Worm (Caenorhabditis elegans) whole organism, L4 larva: ENCODE measurements around the gene spp-22.
A peak's percentile ranks its signal among the peaks of the same experiment; 100 is the strongest.

ENCODE experiments used
- F10B5.3 ChIP-seq: sonication (generic microtip); optimal IDR thresholded peaks from 2 replicates; lab custom pipeline; 2016; ENCODE audit warnings: mild to moderate bottlenecking, missing genetic modification characterization, missing compliant biosample characterization
- F44E2.7 ChIP-seq: fragments of 200-800 bp; sonication (Bioruptor generic); IDR thresholded peaks from 2 replicates; pipeline ENCODE4 v2.1.2; 2022; ENCODE audit warnings: missing genetic modification characterization, missing compliant biosample characterization
- F49E8.2 ChIP-seq: sonication (generic microtip); optimal IDR thresholded peaks from 2 replicates; lab custom pipeline; 2016; ENCODE audit warnings: missing compliant biosample characterization, mild to moderate bottlenecking, missing genetic modification characterization, borderline replicate concordance
- R02D3.7 ChIP-seq: fragments of 150-350 bp; sonication (generic microtip); optimal IDR thresholded peaks from 3 replicates; lab custom pipeline; 2014; ENCODE audit warnings: missing biosample characterization, missing genetic modification characterization
- Y75B8A.6 ChIP-seq: fragments of 200-800 bp; sonication (Bioruptor generic); IDR thresholded peaks from 2 replicates; pipeline ENCODE4 v1.3.6; 2022; ENCODE audit warnings: missing genetic modification reagents, missing genetic modification characterization, missing compliant biosample characterization
- aha-1 ChIP-seq: fragments of 150-350 bp; peaks from one replicate; lab custom pipeline; 2014; ENCODE audit warnings: missing biosample characterization, missing genetic modification characterization
- ceh-28 ChIP-seq: fragments of 150-350 bp; optimal IDR thresholded peaks from 2 replicates; lab custom pipeline; 2014; ENCODE audit warnings: missing biosample characterization, missing genetic modification reagents, missing genetic modification characterization
- ceh-44 ChIP-seq: fragments of 200-800 bp; sonication (Bioruptor generic); IDR thresholded peaks from 2 replicates; pipeline ENCODE4 v1.3.6; 2022; ENCODE audit warnings: missing genetic modification reagents, missing genetic modification characterization, missing compliant biosample characterization
- ceh-82 ChIP-seq: sonication (generic microtip); optimal IDR thresholded peaks from 2 replicates; lab custom pipeline; 2017; ENCODE audit warnings: missing biosample characterization, missing genetic modification characterization
- dmd-6 ChIP-seq: fragments of 200-800 bp; sonication (Bioruptor generic); IDR thresholded peaks from 2 replicates; pipeline ENCODE4 v1.3.6; 2022; ENCODE audit warnings: missing genetic modification reagents, missing genetic modification characterization, missing compliant biosample characterization
- duxl-1 ChIP-seq: sonication (generic microtip); optimal IDR thresholded peaks from 2 replicates; lab custom pipeline; 2016; ENCODE audit warnings: mild to moderate bottlenecking, missing genetic modification characterization, moderate library complexity, missing compliant biosample characterization; ENCODE audit not compliant: poor library complexity
- fkh-10 ChIP-seq: fragments of 150-350 bp; optimal IDR thresholded peaks from 2 replicates; lab custom pipeline; 2014; ENCODE audit warnings: missing biosample characterization, missing genetic modification reagents, missing genetic modification characterization
- fos-1 ChIP-seq: fragments of 150-350 bp; optimal IDR thresholded peaks from 2 replicates; lab custom pipeline; 2014; ENCODE audit warnings: missing biosample characterization, missing genetic modification characterization
- gei-8 ChIP-seq: fragments of 200-800 bp; sonication (Bioruptor generic); optimal IDR thresholded peaks from 2 replicates; lab custom pipeline; 2018; ENCODE audit warnings: mild to moderate bottlenecking, missing genetic modification characterization, missing compliant biosample characterization
- hlh-30 ChIP-seq: sonication (generic microtip); optimal IDR thresholded peaks from 2 replicates; lab custom pipeline; 2017; ENCODE audit warnings: antibody characterized with exemption, mild to moderate bottlenecking, missing genetic modification characterization, missing compliant biosample characterization; ENCODE audit not compliant: insufficient read depth
- hmg-1.1 ChIP-seq: fragments of 200-800 bp; sonication (Bioruptor generic); IDR thresholded peaks from 2 replicates; pipeline ENCODE4 v1.3.6; 2022; ENCODE audit warnings: missing genetic modification reagents, missing genetic modification characterization, missing compliant biosample characterization
- jun-1 ChIP-seq: fragments of 150-350 bp; optimal IDR thresholded peaks from 2 replicates; lab custom pipeline; 2014; ENCODE audit warnings: missing biosample characterization, missing genetic modification reagents, missing genetic modification characterization
- lim-7 ChIP-seq: fragments of 200-800 bp; sonication (Bioruptor generic); IDR thresholded peaks from 2 replicates; pipeline ENCODE4 v1.3.6; 2022; ENCODE audit warnings: missing genetic modification characterization, missing compliant biosample characterization
- lin-15B ChIP-seq: fragments of 150-350 bp; sonication (generic microtip); optimal IDR thresholded peaks from 3 replicates; lab custom pipeline; 2014; ENCODE audit warnings: missing biosample characterization, missing genetic modification characterization
- mep-1 ChIP-seq: fragments of 150-350 bp; sonication (generic microtip); optimal IDR thresholded peaks from 3 replicates; lab custom pipeline; 2014; ENCODE audit warnings: missing biosample characterization, missing genetic modification characterization
- nhr-102 ChIP-seq: sonication (generic microtip); optimal IDR thresholded peaks from 2 replicates; lab custom pipeline; 2016; ENCODE audit warnings: mild to moderate bottlenecking, missing genetic modification characterization, moderate library complexity, missing compliant biosample characterization
- nhr-28 ChIP-seq: fragments of 150-350 bp; optimal IDR thresholded peaks from 2 replicates; lab custom pipeline; 2014; ENCODE audit warnings: missing biosample characterization, missing genetic modification characterization
- nhr-41 ChIP-seq: fragments of 200-800 bp; sonication (Bioruptor generic); IDR thresholded peaks from 2 replicates; pipeline ENCODE4 v1.3.6; 2022; ENCODE audit warnings: missing genetic modification reagents, missing genetic modification characterization, missing compliant biosample characterization
- nhr-42 ChIP-seq: fragments of 200-800 bp; sonication (Bioruptor generic); IDR thresholded peaks from 2 replicates; pipeline ENCODE4 v1.3.6; 2022; ENCODE audit warnings: missing genetic modification characterization, missing compliant biosample characterization
- nhr-6 ChIP-seq: fragments of 150-350 bp; optimal IDR thresholded peaks from 2 replicates; lab custom pipeline; 2014; ENCODE audit warnings: missing biosample characterization, missing genetic modification characterization
- pha-4 ChIP-seq, 2 experiments: fragments of 150-350 bp in 1 of 2; fragments of 200-800 bp in 1 of 2; sonication (Bioruptor generic) in 1 of 2; IDR thresholded peaks in 1 of 2; optimal IDR thresholded peaks in 1 of 2; 2 replicates each; pipeline versions ENCODE4 v1.3.6 to Lab custom; 2014 to 2022; ENCODE audit warnings: missing genetic modification characterization in 2 of 2, missing genetic modification reagents in 2 of 2, missing biosample characterization in 1 of 2, missing compliant biosample characterization in 1 of 2
- pqm-1 ChIP-seq: sonication (generic microtip); optimal IDR thresholded peaks from 2 replicates; lab custom pipeline; 2017; ENCODE audit warnings: missing biosample characterization, missing genetic modification characterization
- rbr-2 ChIP-seq: sonication (generic microtip); optimal IDR thresholded peaks from 2 replicates; lab custom pipeline; 2016; ENCODE audit warnings: missing genotype, missing genetic modification characterization, missing compliant biosample characterization
- saeg-2 ChIP-seq: fragments of 200-800 bp; sonication (Bioruptor generic); IDR thresholded peaks from 2 replicates; pipeline ENCODE4 v1.3.6; 2022; ENCODE audit warnings: missing genetic modification reagents, missing genetic modification characterization, missing compliant biosample characterization
- sdz-12 ChIP-seq: fragments of 200-800 bp; sonication (Bioruptor generic); optimal IDR thresholded peaks from 2 replicates; lab custom pipeline; 2018; ENCODE audit warnings: mild to moderate bottlenecking, missing genetic modification characterization, missing compliant biosample characterization
- snpc-4 ChIP-seq: fragments of 150-350 bp; optimal IDR thresholded peaks from 2 replicates; lab custom pipeline; 2014; ENCODE audit warnings: missing biosample characterization, missing genetic modification characterization
- spr-1 ChIP-seq: sonication (generic microtip); optimal IDR thresholded peaks from 2 replicates; lab custom pipeline; 2016; ENCODE audit warnings: mild to moderate bottlenecking, missing genetic modification characterization, missing compliant biosample characterization
- spr-3 ChIP-seq: fragments of 200-800 bp; sonication (Bioruptor generic); optimal IDR thresholded peaks from 2 replicates; lab custom pipeline; 2018; ENCODE audit warnings: mild to moderate bottlenecking, missing genetic modification characterization, missing compliant biosample characterization
- unc-62 ChIP-seq, 3 experiments: fragments of 150-350 bp in 1 of 3; sonication (generic microtip); optimal IDR thresholded peaks in 2 of 3; peaks in 1 of 3; 1 replicate in 1 of 3; 2 replicates in 2 of 3; lab custom pipeline; 2014 to 2017; ENCODE audit warnings: missing biosample characterization in 3 of 3, missing genetic modification characterization in 3 of 3, missing genetic modification reagents in 3 of 3, missing genotype in 1 of 3
- zfp-2 ChIP-seq: sonication (generic microtip); optimal IDR thresholded peaks from 2 replicates; lab custom pipeline; 2016; ENCODE audit warnings: mild to moderate bottlenecking, missing genetic modification characterization, missing compliant biosample characterization
- ztf-11 ChIP-seq: fragments of 150-350 bp; optimal IDR thresholded peaks from 2 replicates; lab custom pipeline; 2014; ENCODE audit warnings: missing biosample characterization, missing genetic modification characterization

spp-22 gene

ce11 chrX:7204175-7204574, 7.3 kb upstream of the spp-22 start:
- no peak for TF ChIP-seq hlh-30 (tag; lab: Kevin White, UChicago)
- no peak for TF ChIP-seq nhr-41
- TF ChIP-seq nhr-102 (tag; lab: Kevin White, UChicago): no peak
- no peak for TF ChIP-seq fkh-10 (GFP tag; lab: Kevin White, UChicago)
- no peak for TF ChIP-seq unc-62 (GFP tag; optimal IDR thresholded peaks at IDR 0.05 in 1 of 2; lab: Kevin White, UChicago)
- no peak for TF ChIP-seq unc-62 (tag; optimal IDR thresholded peaks at IDR 0.05; lab: Kevin White, UChicago)
- TF ChIP-seq pqm-1 (tag; lab: Kevin White, UChicago): no peak
- TF ChIP-seq ceh-28 (tag; lab: Kevin White, UChicago): no peak
- TF ChIP-seq ceh-44 (GFP tag; lab: Robert Waterston, UW): no peak
- TF ChIP-seq sdz-12 (GFP tag; lab: Kevin White, UChicago): no peak
- no peak for TF ChIP-seq R02D3.7 (tag; lab: Kevin White, UChicago)
- TF ChIP-seq hmg-1.1 (GFP tag; lab: Robert Waterston, UW): no peak
- no peak for TF ChIP-seq rbr-2
- no peak for TF ChIP-seq fos-1 (tag; lab: Kevin White, UChicago)

- TF ChIP-seq nhr-102 (tag; lab: Kevin White, UChicago): no peak
- TF ChIP-seq duxl-1 (tag; lab: Kevin White, UChicago): no peak
- TF ChIP-seq F44E2.7 (GFP tag; lab: Robert Waterston, UW): no peak
- TF ChIP-seq lim-7 (GFP tag; lab: Robert Waterston, UW): no peak
- TF ChIP-seq F49E8.2 (tag; lab: Kevin White, UChicago): no peak
- no peak for TF ChIP-seq Y75B8A.6 (GFP tag; lab: Robert Waterston, UW)
- no peak for TF ChIP-seq mep-1 (tag; lab: Kevin White, UChicago)
- no peak for TF ChIP-seq F10B5.3 (tag; lab: Kevin White, UChicago)
- no peak for TF ChIP-seq nhr-28 (tag; lab: Kevin White, UChicago)
- TF ChIP-seq zfp-2 (tag; lab: Kevin White, UChicago): no peak
- TF ChIP-seq spr-1 (tag; lab: Kevin White, UChicago): no peak
- TF ChIP-seq gei-8: no peak
- TF ChIP-seq lin-15B (tag; lab: Kevin White, UChicago): no peak
- TF ChIP-seq hmg-1.1 (GFP tag; lab: Robert Waterston, UW): no peak
- TF ChIP-seq dmd-6: no peak
Measured at ce11 chrX:7205195-7205594, 6.3 kb upstream of the spp-22 start, which contains the start of gene C55B6.5. Gene C55B6.5 (minus strand): TSS chrX:7205295.

ce11 chrX:7206419-7206818, 5.1 kb upstream of the spp-22 start, which contains the start of gene ZK867.2:
Gene ZK867.2 (plus strand): TSS chrX:7206719.
- TF ChIP-seq nhr-6 (tag; lab: Kevin White, UChicago): no peak
- no peak for TF ChIP-seq nhr-42
- TF ChIP-seq ztf-11 (tag; lab: Kevin White, UChicago): no peak
- TF ChIP-seq gei-8: no peak
- no peak for TF ChIP-seq saeg-2 (GFP tag; lab: Robert Waterston, UW)
- no peak for TF ChIP-seq spr-1 (tag; lab: Kevin White, UChicago)
- TF ChIP-seq spr-3 (GFP tag; lab: Kevin White, UChicago): no peak
- TF ChIP-seq jun-1 (tag; lab: Kevin White, UChicago): no peak
- TF ChIP-seq snpc-4 (tag; lab: Kevin White, UChicago): no peak
- no peak for TF ChIP-seq ceh-82

- TF ChIP-seq pha-4 (GFP tag; IDR thresholded peaks at IDR 0.05; lab: Robert Waterston, UW) (no peak), pha-4 (tag; optimal IDR thresholded peaks at IDR 0.05; lab: Kevin White, UChicago) (no peak), aha-1 (peak; percentile 34)
- TF ChIP-seq, all 104 proteins: peak for 1
Measured at ce11 chrX:7209151-7209550, 2.4 kb upstream of the spp-22 start.
